Worm (Caenorhabditis elegans) whole organism, late embryonic: ENCODE measurements around the gene F40C5.2.

Source experiments
- C38D4.7 ChIP-seq: fragments of 200-800 bp; sonication (Bioruptor generic); optimal IDR thresholded peaks from 2 replicates; lab custom pipeline; 2018; ENCODE audit warnings: mild to moderate bottlenecking, missing genetic modification characterization, moderate library complexity, missing compliant biosample characterization
- K02D7.2 ChIP-seq: sonication (generic microtip); optimal IDR thresholded peaks from 2 replicates; lab custom pipeline; 2017; ENCODE audit warnings: mild to moderate bottlenecking, missing genetic modification characterization, missing compliant biosample characterization
- K09A11.1 ChIP-seq: sonication (generic microtip); optimal IDR thresholded peaks from 2 replicates; lab custom pipeline; 2017; ENCODE audit warnings: antibody characterized with exemption, mild to moderate bottlenecking, missing genetic modification characterization, missing compliant biosample characterization; ENCODE audit not compliant: insufficient read depth
- ahr-1 ChIP-seq: sonication (generic microtip); optimal IDR thresholded peaks from 2 replicates; lab custom pipeline; 2016; ENCODE audit warnings: missing genetic modification characterization, missing compliant biosample characterization
- ama-1 ChIP-seq: fragments of 150-350 bp; optimal IDR thresholded peaks from 2 replicates; lab custom pipeline; 2014
- ceh-18 ChIP-seq: sonication (generic microtip); optimal IDR thresholded peaks from 2 replicates; lab custom pipeline; 2016; ENCODE audit warnings: missing genetic modification characterization, missing compliant biosample characterization
- ceh-19 ChIP-seq: fragments of 200-800 bp; sonication (Bioruptor generic); optimal IDR thresholded peaks from 2 replicates; lab custom pipeline; 2018; ENCODE audit warnings: mild to moderate bottlenecking, missing genetic modification characterization, missing compliant biosample characterization
- ceh-24 ChIP-seq: sonication (generic microtip); optimal IDR thresholded peaks from 2 replicates; lab custom pipeline; 2016; ENCODE audit warnings: mild to moderate bottlenecking, missing genetic modification characterization, missing compliant biosample characterization
- ceh-34 ChIP-seq: sonication (generic microtip); optimal IDR thresholded peaks from 2 replicates; lab custom pipeline; 2016; ENCODE audit warnings: mild to moderate bottlenecking, missing genetic modification characterization, missing compliant biosample characterization
- ceh-45 ChIP-seq: fragments of 200-800 bp; sonication (Bioruptor generic); IDR thresholded peaks from 2 replicates; pipeline ENCODE4 v1.3.6; 2022; ENCODE audit warnings: missing genetic modification reagents, missing genetic modification characterization, missing compliant biosample characterization
- ceh-48 ChIP-seq: sonication (generic microtip); optimal IDR thresholded peaks from 2 replicates; lab custom pipeline; 2016; ENCODE audit warnings: missing genetic modification characterization, inconsistent platforms, missing compliant biosample characterization
- ceh-6 ChIP-seq: fragments of 200-800 bp; sonication (Bioruptor generic); optimal IDR thresholded peaks from 2 replicates; lab custom pipeline; 2018; ENCODE audit warnings: mild to moderate bottlenecking, missing genetic modification characterization, missing compliant biosample characterization
- dmd-4 ChIP-seq: sonication (generic microtip); optimal IDR thresholded peaks from 2 replicates; lab custom pipeline; 2016; ENCODE audit warnings: borderline replicate concordance, missing genetic modification characterization, missing compliant biosample characterization
- dve-1 ChIP-seq: sonication (generic microtip); optimal IDR thresholded peaks from 2 replicates; lab custom pipeline; 2017; ENCODE audit warnings: antibody characterized with exemption, mild to moderate bottlenecking, missing genetic modification characterization, missing compliant biosample characterization
- elt-2 ChIP-seq: sonication (generic microtip); optimal IDR thresholded peaks from 2 replicates; lab custom pipeline; 2016; ENCODE audit warnings: missing genetic modification reagents, missing genetic modification characterization, missing compliant biosample characterization
- eyg-1 ChIP-seq: sonication (generic microtip); optimal IDR thresholded peaks from 2 replicates; lab custom pipeline; 2016; ENCODE audit warnings: missing genotype, missing genetic modification characterization, missing compliant biosample characterization
- fkh-10 ChIP-seq: fragments of 150-350 bp; optimal IDR thresholded peaks from 2 replicates; lab custom pipeline; 2014; ENCODE audit warnings: missing biosample characterization, missing genetic modification reagents, missing genetic modification characterization
- hlh-15 ChIP-seq: sonication (generic microtip); optimal IDR thresholded peaks from 2 replicates; lab custom pipeline; 2016; ENCODE audit warnings: missing genetic modification characterization, missing compliant biosample characterization
- hlh-30 ChIP-seq: sonication (generic microtip); optimal IDR thresholded peaks from 2 replicates; lab custom pipeline; 2017; ENCODE audit warnings: antibody characterized with exemption, missing genetic modification characterization, missing compliant biosample characterization; ENCODE audit not compliant: insufficient read depth
- mec-3 ChIP-seq: sonication (generic microtip); optimal IDR thresholded peaks from 2 replicates; lab custom pipeline; 2016; ENCODE audit warnings: borderline replicate concordance, missing genetic modification characterization, missing compliant biosample characterization
- nfya-1 ChIP-seq: sonication (generic microtip); optimal IDR thresholded peaks from 2 replicates; lab custom pipeline; 2017; ENCODE audit warnings: missing genetic modification characterization, mild to moderate bottlenecking, missing compliant biosample characterization, antibody characterized with exemption, moderate library complexity
- nhr-11 ChIP-seq: fragments of 150-350 bp; optimal IDR thresholded peaks from 2 replicates; lab custom pipeline; 2014; ENCODE audit warnings: missing biosample characterization, missing genetic modification characterization
- nhr-232 ChIP-seq: sonication (generic microtip); optimal IDR thresholded peaks from 2 replicates; lab custom pipeline; 2016; ENCODE audit warnings: missing genetic modification characterization, missing compliant biosample characterization
- odd-2 ChIP-seq: sonication (generic microtip); optimal IDR thresholded peaks from 2 replicates; lab custom pipeline; 2017; ENCODE audit warnings: antibody characterized with exemption, mild to moderate bottlenecking, missing genetic modification characterization, missing compliant biosample characterization
- pax-1 ChIP-seq: fragments of 150-350 bp; optimal IDR thresholded peaks from 2 replicates; lab custom pipeline; 2014; ENCODE audit warnings: missing biosample characterization, missing genetic modification characterization
- pha-2 ChIP-seq: sonication (generic microtip); optimal IDR thresholded peaks from 2 replicates; lab custom pipeline; 2017; ENCODE audit warnings: mild to moderate bottlenecking, missing genetic modification characterization, missing compliant biosample characterization
- pqm-1 ChIP-seq: sonication (generic microtip); optimal IDR thresholded peaks from 2 replicates; lab custom pipeline; 2016; ENCODE audit warnings: missing genetic modification characterization, missing compliant biosample characterization
- pros-1 ChIP-seq: fragments of 150-350 bp; optimal IDR thresholded peaks from 2 replicates; lab custom pipeline; 2014; ENCODE audit warnings: missing biosample characterization, missing genetic modification reagents, missing genetic modification characterization
- rnt-1 ChIP-seq: sonication (generic microtip); optimal IDR thresholded peaks from 2 replicates; lab custom pipeline; 2016; ENCODE audit warnings: missing genetic modification characterization, missing compliant biosample characterization
- sox-2 ChIP-seq: fragments of 200-800 bp; sonication (Bioruptor generic); IDR thresholded peaks from 2 replicates; pipeline ENCODE4 v1.3.6; 2022; ENCODE audit warnings: missing genetic modification reagents, missing genetic modification characterization, missing compliant biosample characterization

F40C5.2 gene

ce11 chrV:3551765-3552164, 19.0 kb upstream of the F40C5.2 start, which contains the start of gene grl-28:
Gene grl-28 (minus strand): TSS chrV:3551865.
- TF ChIP-seq ceh-48 (tag; lab: Kevin White, UChicago) (no peak), ceh-45 (GFP tag; lab: Robert Waterston, UW) (no peak), hlh-30 (tag; lab: Kevin White, UChicago) (no peak), elt-2 (tag; lab: Kevin White, UChicago) (no peak), nhr-11 (no peak), nhr-232 (tag; lab: Kevin White, UChicago) (no peak)

DNA sequence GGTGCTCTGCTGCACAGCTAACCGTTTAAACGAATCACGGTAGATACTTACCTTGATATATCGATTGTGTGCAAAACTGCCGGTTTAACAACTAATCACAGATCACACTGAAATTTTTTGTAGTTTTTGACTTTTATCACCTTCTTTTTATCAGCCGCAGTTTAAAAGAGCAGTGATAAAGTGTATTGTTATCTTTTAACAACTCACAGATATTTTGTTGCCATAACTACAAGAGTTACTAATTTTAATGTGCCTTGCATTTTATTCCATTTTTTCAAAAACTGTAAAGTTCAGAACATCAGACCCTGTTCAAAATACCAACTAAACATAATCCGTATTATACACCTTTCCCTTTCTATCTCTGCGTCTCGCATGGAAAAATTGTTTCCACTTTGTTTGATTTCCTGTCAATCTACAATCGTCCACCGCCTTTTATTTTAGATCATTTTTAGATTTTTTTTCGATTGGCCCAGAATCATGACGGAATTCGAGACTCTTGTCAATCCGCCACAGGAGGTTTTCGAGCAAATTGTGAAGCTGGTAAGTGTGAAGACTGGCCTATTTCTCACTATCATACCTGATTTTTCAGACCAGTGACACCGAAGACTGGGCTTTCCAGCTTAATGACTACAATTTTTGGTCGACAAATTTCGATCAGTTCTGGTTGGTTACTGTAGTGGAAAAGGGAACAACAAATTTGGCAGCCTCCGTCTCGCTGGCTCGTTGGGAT, 17.9 kb upstream of the F40C5.2 start, which contains the start of gene T24A6.20:
Gene T24A6.20, plus strand, starts transcription at position 395 of the 730 bp plus-strand sequence.
- no peak for TF ChIP-seq ceh-6
- peak; percentile 86 for TF ChIP-seq elt-2 (tag; lab: Kevin White, UChicago)

DNA sequence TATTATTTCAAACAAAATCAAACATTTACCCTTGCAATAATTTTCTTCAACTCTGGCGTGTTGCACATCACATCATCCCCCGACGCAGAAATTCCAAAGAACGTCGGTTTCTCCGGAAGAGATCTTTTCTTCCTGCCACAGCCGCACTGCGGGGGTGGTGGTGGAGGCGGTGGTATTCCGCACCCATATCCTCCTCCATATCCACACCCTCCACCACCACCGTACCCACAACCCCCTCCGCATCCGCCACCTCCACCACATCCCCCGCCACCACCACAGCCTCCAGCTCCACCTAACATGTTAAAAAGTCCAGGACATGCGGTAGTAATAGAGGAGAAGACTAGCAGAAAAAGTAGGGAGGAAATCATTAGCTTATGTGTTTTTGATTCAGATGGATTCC, 15.9 kb upstream of the F40C5.2 start, which contains the start of gene grl-29:
Gene grl-29, minus strand, starts transcription at position 368 of the 400 bp plus-strand sequence.
- TF ChIP-seq dve-1 (tag; lab: Kevin White, UChicago) (no peak), pax-1 (tag; lab: Kevin White, UChicago) (no peak), K09A11.1 (tag; lab: Kevin White, UChicago) (no peak), pqm-1 (tag; lab: Kevin White, UChicago) (no peak), sox-2 (GFP tag; lab: Robert Waterston, UW) (no peak), ceh-24 (tag; lab: Kevin White, UChicago) (no peak), mec-3 (tag; lab: Kevin White, UChicago) (no peak), ceh-34 (tag; lab: Kevin White, UChicago) (no peak), rnt-1 (tag; lab: Kevin White, UChicago) (no peak)

ce11 chrV:3555986-3556385, 14.8 kb upstream of the F40C5.2 start, which contains the start of gene grl-30:
Gene grl-30 (plus strand): TSS chrV:3556286.
- TF ChIP-seq C38D4.7 (GFP tag; lab: Kevin White, UChicago) (no peak), nfya-1 (tag; lab: Kevin White, UChicago) (no peak), K09A11.1 (tag; lab: Kevin White, UChicago) (no peak), ceh-18 (tag; lab: Kevin White, UChicago) (no peak), hlh-15 (tag; lab: Kevin White, UChicago) (no peak), K02D7.2 (tag; lab: Kevin White, UChicago) (no peak), dmd-4 (tag; lab: Kevin White, UChicago) (no peak), ceh-45 (GFP tag; lab: Robert Waterston, UW) (no peak), mec-3 (tag; lab: Kevin White, UChicago) (no peak), ceh-19 (GFP tag; lab: Kevin White, UChicago) (no peak), ahr-1 (tag; lab: Kevin White, UChicago) (no peak)

DNA sequence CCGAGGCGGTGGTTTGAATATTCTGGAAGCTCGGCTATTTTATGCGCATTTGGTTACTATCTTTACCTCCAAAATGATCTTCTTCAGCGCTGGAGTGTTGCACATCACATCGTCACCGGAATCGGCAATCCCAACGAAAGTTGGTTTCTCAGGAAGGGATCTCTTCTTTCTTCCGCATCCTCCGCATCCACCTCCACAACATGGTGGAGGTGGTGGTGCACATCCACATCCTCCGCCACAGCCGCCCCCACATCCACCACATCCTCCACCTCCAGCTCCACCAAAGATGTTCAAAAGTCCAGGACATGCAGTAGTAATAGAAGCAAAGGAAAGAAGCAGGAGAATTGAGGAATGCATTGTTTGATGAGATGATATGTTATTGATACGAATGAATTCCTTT, 13.4 kb upstream of the F40C5.2 start, which contains the start of gene grl-31:
Gene grl-31, minus strand, starts transcription at position 357 of the 400 bp plus-strand sequence.
- no peak for TF ChIP-seq odd-2 (tag; lab: Kevin White, UChicago)
- no peak for TF ChIP-seq ceh-6
- TF ChIP-seq fkh-10 (GFP tag; lab: Kevin White, UChicago): no peak
- no peak for TF ChIP-seq pha-2
- no peak for TF ChIP-seq eyg-1 (tag; lab: Kevin White, UChicago)
- no peak for TF ChIP-seq pros-1 (tag; lab: Kevin White, UChicago)
- TF ChIP-seq pqm-1 (tag; lab: Kevin White, UChicago): no peak
- no peak for TF ChIP-seq ama-1 (lab: Kevin White, UChicago)
